Fruit fly (Drosophila melanogaster) whole organism, embryonic: ENCODE data around the gene CG31278.

Experiments used
- Atf6 ChIP-seq: fragments of 200-800 bp; sonication (Bioruptor generic); IDR thresholded peaks from 2 replicates; pipeline ENCODE4 v1.3.6; 2022; ENCODE audit warnings: missing biosample characterization, missing genetic modification characterization
- Awh ChIP-seq: fragments of 200-800 bp; sonication (Bioruptor generic); IDR thresholded peaks from 2 replicates; pipeline ENCODE4, ENCODE4 v1.3.6; 2022; ENCODE audit warnings: missing biosample characterization, missing genetic modification characterization
- B-H2 ChIP-seq: fragments of 200-800 bp; sonication (Bioruptor generic); optimal IDR thresholded peaks from 2 replicates; lab custom pipeline; 2018; ENCODE audit warnings: missing biosample characterization, mild to moderate bottlenecking, missing genetic modification characterization
- CG10147 ChIP-seq: fragments of 200-800 bp; sonication (Bioruptor generic); optimal IDR thresholded peaks from 2 replicates; lab custom pipeline; 2019; ENCODE audit warnings: missing biosample characterization, mild to moderate bottlenecking, missing genetic modification characterization, moderate library complexity
- CG10654 ChIP-seq: fragments of 200-800 bp; sonication (Bioruptor generic); optimal IDR thresholded peaks from 2 replicates; lab custom pipeline; 2016; ENCODE audit warnings: missing biosample characterization, missing genetic modification characterization
- CG11085 ChIP-seq: fragments of 200-800 bp; sonication (Bioruptor generic); IDR thresholded peaks from 2 replicates; pipeline ENCODE4 v1.3.6; 2022; ENCODE audit warnings: missing biosample characterization, missing genetic modification characterization
- CG11695 ChIP-seq: fragments of 200-800 bp; sonication (Bioruptor generic); IDR thresholded peaks from 3 replicates; pipeline ENCODE4 v1.3.6; 2022; ENCODE audit warnings: missing biosample characterization, missing genetic modification characterization
- CG13287 ChIP-seq: fragments of 200-800 bp; sonication (Bioruptor generic); IDR thresholded peaks from 2 replicates; pipeline ENCODE4 v1.3.6; 2022; ENCODE audit warnings: missing biosample characterization, missing genetic modification characterization; ENCODE audit not compliant: partially characterized antibody
- CG13894 ChIP-seq: fragments of 200-800 bp; sonication (Bioruptor generic); optimal IDR thresholded peaks from 3 replicates; lab custom pipeline; 2018; ENCODE audit warnings: missing biosample characterization, mild to moderate bottlenecking, missing genetic modification characterization, moderate library complexity
- CG14860 ChIP-seq: fragments of 200-800 bp; sonication (Bioruptor generic); IDR thresholded peaks from 3 replicates; pipeline ENCODE4 v1.3.6; 2022; ENCODE audit warnings: missing biosample characterization, missing genetic modification characterization; ENCODE audit not compliant: partially characterized antibody
- CG14965 ChIP-seq: fragments of 200-800 bp; sonication (Bioruptor generic); optimal IDR thresholded peaks from 2 replicates; lab custom pipeline; 2016; ENCODE audit warnings: missing biosample characterization, missing genetic modification characterization, borderline replicate concordance
- CG15479 ChIP-seq: fragments of 200-800 bp; sonication (Bioruptor generic); optimal IDR thresholded peaks from 3 replicates; lab custom pipeline; 2019; ENCODE audit warnings: missing biosample characterization, mild to moderate bottlenecking, missing genetic modification characterization, moderate library complexity
- CG34376 ChIP-seq: fragments of 200-800 bp; sonication (Bioruptor generic); optimal IDR thresholded peaks from 2 replicates; lab custom pipeline; 2018; ENCODE audit warnings: missing biosample characterization, mild to moderate bottlenecking, missing genetic modification characterization
- CG6175 ChIP-seq: fragments of 200-800 bp; sonication (Bioruptor generic); IDR thresholded peaks from 3 replicates; pipeline ENCODE4 v1.3.6; 2022; ENCODE audit warnings: missing biosample characterization, missing genetic modification characterization
- CG6272 ChIP-seq: fragments of 200-800 bp; sonication (Bioruptor generic); IDR thresholded peaks from 2 replicates; pipeline ENCODE4 v1.3.6; 2022; ENCODE audit warnings: missing biosample characterization, missing genetic modification characterization
- CG9876 ChIP-seq: fragments of 200-800 bp; sonication (Bioruptor generic); optimal IDR thresholded peaks from 2 replicates; lab custom pipeline; 2016; ENCODE audit warnings: missing biosample characterization, missing genetic modification characterization
- CTCF ChIP-seq: fragments of 200-800 bp; sonication (Bioruptor generic); optimal IDR thresholded peaks from 2 replicates; lab custom pipeline; 2017; ENCODE audit warnings: missing biosample characterization, mild to moderate bottlenecking, missing genetic modification characterization, moderate library complexity
- CoRest ChIP-seq: fragments of 200-800 bp; sonication (Bioruptor generic); optimal IDR thresholded peaks from 3 replicates; lab custom pipeline; 2018; ENCODE audit warnings: missing biosample characterization, mild to moderate bottlenecking, missing genetic modification characterization, moderate library complexity
- Drgx ChIP-seq: fragments of 200-800 bp; sonication (Bioruptor generic); IDR thresholded peaks from 2 replicates; pipeline ENCODE4 v1.3.6; 2022; ENCODE audit warnings: missing biosample characterization, missing genetic modification characterization
- Ets65A ChIP-seq: fragments of 200-800 bp; sonication (Bioruptor generic); peaks from one replicate; lab custom pipeline; 2016; ENCODE audit warnings: missing biosample characterization, missing genetic modification characterization
- Gsc ChIP-seq: fragments of 200-800 bp; sonication (Bioruptor generic); IDR thresholded peaks from 2 replicates; pipeline ENCODE4 v1.3.6; 2022; ENCODE audit warnings: missing biosample characterization, missing genetic modification characterization
- Hand ChIP-seq: fragments of 200-800 bp; sonication (Bioruptor generic); optimal IDR thresholded peaks from 2 replicates; lab custom pipeline; 2017; ENCODE audit warnings: mild to moderate bottlenecking, missing biosample characterization, missing genetic modification reagents, missing genetic modification characterization
- Hsf ChIP-seq: fragments of 200-800 bp; sonication (Bioruptor generic); optimal IDR thresholded peaks from 3 replicates; lab custom pipeline; 2016; ENCODE audit warnings: missing biosample characterization, missing genetic modification characterization
- Jarid2 ChIP-seq: fragments of 200-800 bp; sonication (Bioruptor generic); optimal IDR thresholded peaks from 3 replicates; lab custom pipeline; 2017; ENCODE audit warnings: mild to moderate bottlenecking, missing biosample characterization, missing genetic modification reagents, missing genetic modification characterization
- Myb ChIP-seq: fragments of 200-800 bp; sonication (Bioruptor generic); optimal IDR thresholded peaks from 2 replicates; lab custom pipeline; 2016; ENCODE audit warnings: missing biosample characterization, missing genetic modification characterization
- NK7.1 ChIP-seq: fragments of 200-800 bp; sonication (Bioruptor generic); optimal IDR thresholded peaks from 3 replicates; lab custom pipeline; 2016; ENCODE audit warnings: missing biosample characterization, missing genetic modification characterization
- Opbp ChIP-seq: fragments of 200-800 bp; sonication (Bioruptor generic); IDR thresholded peaks from 3 replicates; pipeline ENCODE4 v1.3.6; 2022; ENCODE audit warnings: missing biosample characterization, missing genetic modification characterization; ENCODE audit not compliant: partially characterized antibody
- Scr ChIP-seq: fragments of 200-800 bp; sonication (Bioruptor generic); IDR thresholded peaks from 2 replicates; pipeline ENCODE4 v1.3.6; 2022; ENCODE audit warnings: missing biosample characterization, missing genetic modification characterization; ENCODE audit not compliant: partially characterized antibody
- Sox100B ChIP-seq: fragments of 200-800 bp; sonication (Bioruptor generic); optimal IDR thresholded peaks from 3 replicates; lab custom pipeline; 2018; ENCODE audit warnings: missing biosample characterization, mild to moderate bottlenecking, missing genetic modification characterization
- Tbp ChIP-seq: fragments of >200 bp; optimal IDR thresholded peaks from 2 replicates; lab custom pipeline; 2018; ENCODE audit warnings: missing biosample characterization, missing genetic modification characterization
- Xrp1 ChIP-seq: fragments of 200-800 bp; sonication (Bioruptor generic); IDR thresholded peaks from 2 replicates; pipeline ENCODE4 v1.3.6; 2022; ENCODE audit warnings: missing biosample characterization, missing genetic modification characterization
- ash1 ChIP-seq: fragments of 200-800 bp; sonication (Bioruptor generic); optimal IDR thresholded peaks from 2 replicates; lab custom pipeline; 2018; ENCODE audit warnings: missing biosample characterization, mild to moderate bottlenecking, missing genetic modification characterization
- az2 ChIP-seq: fragments of 200-800 bp; sonication (Bioruptor generic); optimal IDR thresholded peaks from 3 replicates; lab custom pipeline; 2016; ENCODE audit warnings: missing biosample characterization, missing genetic modification characterization
- cato ChIP-seq: fragments of 200-800 bp; sonication (Bioruptor generic); optimal IDR thresholded peaks from 2 replicates; lab custom pipeline; 2016; ENCODE audit warnings: missing biosample characterization, missing genetic modification characterization, borderline replicate concordance
- croc ChIP-seq: fragments of 200-800 bp; sonication (Bioruptor generic); conservative IDR thresholded peaks from 3 replicates; pipeline ENCODE4 v1.3.6; 2022; ENCODE audit warnings: missing biosample characterization, missing genetic modification characterization
- dimm ChIP-seq: fragments of 200-800 bp; sonication (Bioruptor generic); IDR thresholded peaks from 2 replicates; pipeline ENCODE4 v1.3.6; 2022; ENCODE audit warnings: missing biosample characterization, missing genetic modification characterization
- dmrt11E ChIP-seq: fragments of 200-800 bp; sonication (Bioruptor generic); optimal IDR thresholded peaks from 3 replicates; lab custom pipeline; 2018; ENCODE audit warnings: missing biosample characterization, mild to moderate bottlenecking, missing genetic modification characterization, moderate library complexity
- en ChIP-seq: fragments of 200-800 bp; sonication (Bioruptor generic); optimal IDR thresholded peaks from 2 replicates; lab custom pipeline; 2016; ENCODE audit warnings: missing biosample characterization, missing genetic modification characterization
- ewg ChIP-seq: fragments of 200-800 bp; sonication (Bioruptor generic); optimal IDR thresholded peaks from 3 replicates; lab custom pipeline; 2017; ENCODE audit warnings: mild to moderate bottlenecking, missing biosample characterization, missing genetic modification reagents, missing genetic modification characterization
- exex ChIP-seq: fragments of 200-800 bp; sonication (Bioruptor generic); optimal IDR thresholded peaks from 4 replicates; lab custom pipeline; 2018; ENCODE audit warnings: missing biosample characterization, mild to moderate bottlenecking, missing genetic modification characterization, moderate library complexity
- fd102C ChIP-seq: fragments of 200-800 bp; sonication (Bioruptor generic); optimal IDR thresholded peaks from 2 replicates; lab custom pipeline; 2018; ENCODE audit warnings: missing biosample characterization, mild to moderate bottlenecking, missing genetic modification characterization, moderate library complexity
- jumu ChIP-seq: fragments of 200-800 bp; sonication (Bioruptor generic); optimal IDR thresholded peaks from 3 replicates; lab custom pipeline; 2016; ENCODE audit warnings: missing biosample characterization, missing genetic modification characterization
- kni ChIP-seq: fragments of 200-800 bp; sonication (Bioruptor generic); optimal IDR thresholded peaks from 3 replicates; lab custom pipeline; 2017; ENCODE audit warnings: mild to moderate bottlenecking, missing biosample characterization, missing genetic modification reagents, missing genetic modification characterization
- org-1 ChIP-seq: fragments of 200-800 bp; sonication (Bioruptor generic); optimal IDR thresholded peaks from 2 replicates; lab custom pipeline; 2017; ENCODE audit warnings: missing biosample characterization, missing genetic modification characterization
- p53 ChIP-seq: fragments of 200-800 bp; sonication (Bioruptor generic); optimal IDR thresholded peaks from 2 replicates; lab custom pipeline; 2016; ENCODE audit warnings: missing biosample characterization, missing genetic modification characterization
- pzg ChIP-seq: fragments of 200-800 bp; sonication (Bioruptor generic); optimal IDR thresholded peaks from 3 replicates; lab custom pipeline; 2018; ENCODE audit warnings: missing biosample characterization, mild to moderate bottlenecking, missing genetic modification characterization, moderate library complexity
- rib ChIP-seq: fragments of 200-800 bp; sonication (Bioruptor generic); IDR thresholded peaks from 2 replicates; pipeline ENCODE4 v1.3.6; 2022; ENCODE audit warnings: missing biosample characterization, missing genetic modification characterization
- run ChIP-seq: fragments of 200-800 bp; sonication (Bioruptor generic); optimal IDR thresholded peaks from 3 replicates; lab custom pipeline; 2018; ENCODE audit warnings: missing biosample characterization, mild to moderate bottlenecking, missing genetic modification characterization
- salm ChIP-seq: fragments of 200-800 bp; sonication (Bioruptor generic); optimal IDR thresholded peaks from 2 replicates; lab custom pipeline; 2018; ENCODE audit warnings: missing biosample characterization, mild to moderate bottlenecking, missing genetic modification characterization
- stc ChIP-seq: fragments of 200-800 bp; sonication (Bioruptor generic); IDR thresholded peaks from 2 replicates; pipeline ENCODE4 v1.3.6; 2022; ENCODE audit warnings: missing biosample characterization, missing genetic modification characterization
- stwl ChIP-seq: fragments of 200-800 bp; sonication (Bioruptor generic); optimal IDR thresholded peaks from 3 replicates; lab custom pipeline; 2018; ENCODE audit warnings: missing biosample characterization, mild to moderate bottlenecking, missing genetic modification characterization, moderate library complexity
- trh ChIP-seq: fragments of 200-800 bp; sonication (Bioruptor generic); optimal IDR thresholded peaks from 2 replicates; lab custom pipeline; 2016; ENCODE audit warnings: missing biosample characterization, missing genetic modification characterization
- zfh1 ChIP-seq: fragments of 200-800 bp; sonication (Bioruptor generic); IDR thresholded peaks from 3 replicates; pipeline ENCODE4 v1.3.6; 2022; ENCODE audit warnings: missing biosample characterization, missing genetic modification characterization

CG31278 gene

DNA sequence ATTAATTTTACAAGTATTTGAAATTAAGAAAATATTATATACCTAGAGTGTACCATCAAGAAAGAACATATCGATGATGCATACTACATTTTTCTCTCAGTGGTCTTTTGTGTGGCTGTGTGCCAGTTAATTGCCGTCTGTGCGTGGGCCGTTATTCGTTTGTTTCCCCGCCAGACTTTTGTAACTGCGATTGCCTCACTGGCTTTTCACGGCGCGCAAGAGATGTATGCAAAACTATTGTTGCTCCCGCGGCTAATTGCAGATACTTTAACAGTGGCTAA is 26.5 kb downstream of the CG31278 start (continued):
- TF ChIP-seq salm (tag; lab: Kevin White, UChicago) (no peak), CG13894 (tag; lab: Kevin White, UChicago) (no peak), CoRest (tag; lab: Kevin White, UChicago) (no peak), Awh (peak; percentile 93), CG10654 (GFP tag; lab: Kevin White, UChicago) (no peak), Scr (GFP tag; lab: Robert Waterston, UW) (no peak), ewg (no peak), B-H2 (GFP tag; lab: Kevin White, UChicago) (no peak), dimm (GFP tag; lab: Robert Waterston, UW) (no peak), CG6175 (GFP tag; lab: Robert Waterston, UW) (no peak), Opbp (GFP tag; lab: Robert Waterston, UW) (no peak), CG14860 (no peak), cato (peak; percentile 12), stc (GFP tag; lab: Robert Waterston, UW) (peak; percentile 76), Xrp1 (GFP tag; lab: Robert Waterston, UW) (peak; percentile 79), zfh1 (peak; percentile 77), Tbp (GFP tag; lab: Kevin White, UChicago) (no peak), exex (no peak), Drgx (GFP tag; lab: Robert Waterston, UW) (peak; percentile 61), run (tag; lab: Kevin White, UChicago) (no peak), Gsc (GFP tag; lab: Robert Waterston, UW) (no peak), stwl (tag; lab: Kevin White, UChicago) (no peak), ash1 (no peak), fd102C (GFP tag; lab: Kevin White, UChicago) (peak; percentile 28), CG11695 (peak; percentile 77), az2 (no peak), jumu (GFP tag; lab: Kevin White, UChicago) (no peak), Atf6 (GFP tag; lab: Robert Waterston, UW) (peak; percentile 52; the same call in 1 of the 2 replicates), Sox100B (GFP tag; lab: Kevin White, UChicago) (no peak), CG10147 (no peak), CG15479 (no peak), Myb (GFP tag; lab: Kevin White, UChicago) (no peak), kni (no peak), pzg (GFP tag; lab: Kevin White, UChicago) (no peak), rib (GFP tag; lab: Robert Waterston, UW) (peak; percentile 62; the same call in 1 of the 2 replicates), CG13287 (GFP tag; lab: Robert Waterston, UW) (no peak), CG34376 (GFP tag; lab: Kevin White, UChicago) (no peak), CG6272 (peak; percentile 32; the same call in 1 of the 2 replicates), org-1 (GFP tag; lab: Kevin White, UChicago) (no peak), NK7.1 (GFP tag; lab: Kevin White, UChicago) (no peak), Jarid2 (no peak), en (no peak), Ets65A (GFP tag; lab: Kevin White, UChicago) (no peak), CG9876 (no peak), trh (GFP tag; lab: Kevin White, UChicago) (peak; percentile 33), CG14965 (GFP tag; lab: Kevin White, UChicago) (no peak), Hand (GFP tag; lab: Kevin White, UChicago) (no peak), croc (GFP tag; lab: Robert Waterston, UW) (no peak; the same call in 2 of the 3 replicates), Hsf (GFP tag; lab: Kevin White, UChicago) (no peak), CG11085 (GFP tag; lab: Robert Waterston, UW) (no peak), CTCF (GFP tag; lab: Kevin White, UChicago) (no peak), dmrt11E (peak; percentile 40), p53 (GFP tag; lab: Kevin White, UChicago) (no peak)
